Worm (Caenorhabditis elegans): ENCODE data around the gene pnn-1.

- TF ChIP-seq ztf-23 (GFP tag; IDR thresholded peaks at IDR 0.05) (no peak), med-1 (GFP tag; optimal IDR thresholded peaks at IDR 0.05; ENCODE audit: insufficient read depth) (no peak), ref-1 (GFP tag; conservative IDR thresholded peaks at IDR 0.05) (no peak), flt-1 (GFP tag; IDR thresholded peaks at IDR 0.05) (no peak), cog-1 (tag; optimal IDR thresholded peaks at IDR 0.05) (no peak), T22C8.4 (GFP tag; IDR thresholded peaks at IDR 0.05) (no peak), tab-1 (GFP tag; IDR thresholded peaks at IDR 0.05) (no peak)
Observed at ce11 chrV:12934976-12935375, 35.9 kb upstream of the pnn-1 start, which contains the start of gene T16G1.7.
